Fruit fly (Drosophila melanogaster) whole organism, adult: Measurements from ENCODE around the gene Hgsnat.

Experiments used
- CG11617 ChIP-seq: fragments of 200-800 bp; sonication (Bioruptor generic); optimal IDR thresholded peaks from 2 replicates; lab custom pipeline; 2017; ENCODE audit warnings: mild to moderate bottlenecking, missing biosample characterization, missing genetic modification reagents, missing genetic modification characterization
- CG12768 ChIP-seq: fragments of 200-800 bp; sonication (Bioruptor generic); optimal IDR thresholded peaks from 2 replicates; lab custom pipeline; 2017; ENCODE audit warnings: missing biosample characterization, missing genetic modification characterization, mild to moderate bottlenecking, moderate library complexity, missing genetic modification reagents
- CG14711 ChIP-seq: fragments of 200-800 bp; sonication (Bioruptor generic); optimal IDR thresholded peaks from 2 replicates; lab custom pipeline; 2018; ENCODE audit warnings: missing biosample characterization, mild to moderate bottlenecking, missing genetic modification characterization, moderate library complexity
- CG1620 ChIP-seq: fragments of 200-800 bp; sonication (Bioruptor generic); optimal IDR thresholded peaks from 2 replicates; lab custom pipeline; 2016; ENCODE audit warnings: missing biosample characterization, missing genetic modification characterization
- CG33017 ChIP-seq: fragments of 200-800 bp; sonication (Bioruptor generic); optimal IDR thresholded peaks from 2 replicates; lab custom pipeline; 2018; ENCODE audit warnings: missing biosample characterization, mild to moderate bottlenecking, missing genetic modification characterization, moderate library complexity
- CG5204 ChIP-seq: fragments of 200-800 bp; sonication (Bioruptor generic); optimal IDR thresholded peaks from 2 replicates; lab custom pipeline; 2016; ENCODE audit warnings: missing biosample characterization, missing genetic modification characterization
- CG7045 ChIP-seq: fragments of 200-800 bp; sonication (Bioruptor generic); optimal IDR thresholded peaks from 2 replicates; lab custom pipeline; 2017; ENCODE audit warnings: missing biosample characterization, mild to moderate bottlenecking, missing genetic modification characterization
- CG7101 ChIP-seq: fragments of 200-800 bp; sonication (Bioruptor generic); optimal IDR thresholded peaks from 2 replicates; lab custom pipeline; 2018; ENCODE audit warnings: missing biosample characterization, mild to moderate bottlenecking, missing genetic modification characterization, moderate library complexity
- Clk ChIP-seq: fragments of 200-800 bp; sonication (Bioruptor generic); optimal IDR thresholded peaks from 2 replicates; lab custom pipeline; 2017; ENCODE audit warnings: missing biosample characterization, missing genetic modification characterization
- Crg-1 ChIP-seq: fragments of 200-800 bp; sonication (Bioruptor generic); optimal IDR thresholded peaks from 2 replicates; lab custom pipeline; 2016; ENCODE audit warnings: missing biosample characterization, missing genetic modification characterization
- Hr96 ChIP-seq: fragments of 200-800 bp; sonication (Bioruptor generic); optimal IDR thresholded peaks from 2 replicates; lab custom pipeline; 2016; ENCODE audit warnings: missing biosample characterization, missing genetic modification characterization
- Mnt ChIP-seq: fragments of 200-800 bp; sonication (Bioruptor generic); optimal IDR thresholded peaks from 2 replicates; lab custom pipeline; 2016; ENCODE audit warnings: missing biosample characterization, mild to moderate bottlenecking, missing genetic modification characterization
- bab1 ChIP-seq: fragments of 200-800 bp; sonication (Bioruptor generic); optimal IDR thresholded peaks from 3 replicates; lab custom pipeline; 2019; ENCODE audit warnings: missing biosample characterization, mild to moderate bottlenecking, missing genetic modification characterization, moderate library complexity
- cic ChIP-seq: fragments of 200-800 bp; sonication (Bioruptor generic); optimal IDR thresholded peaks from 2 replicates; lab custom pipeline; 2017; ENCODE audit warnings: missing biosample characterization, mild to moderate bottlenecking, missing genetic modification characterization, moderate library complexity
- cnc ChIP-seq, 2 experiments: fragments of >200 bp; optimal IDR thresholded peaks; 2 replicates each; lab custom pipeline; 2017
- kay ChIP-seq: fragments of 200-800 bp; sonication (Bioruptor generic); peaks from one replicate; lab custom pipeline; 2016; ENCODE audit warnings: missing biosample characterization, missing genetic modification characterization, borderline replicate concordance
- ovo ChIP-seq: fragments of 200-800 bp; sonication (Bioruptor generic); optimal IDR thresholded peaks from 2 replicates; lab custom pipeline; 2016; ENCODE audit warnings: missing biosample characterization, missing genetic modification characterization
- pad ChIP-seq: fragments of 200-800 bp; sonication (Bioruptor generic); optimal IDR thresholded peaks from 3 replicates; lab custom pipeline; 2017; ENCODE audit warnings: missing biosample characterization, missing genetic modification characterization, mild to moderate bottlenecking, moderate library complexity, missing genetic modification reagents
- tj ChIP-seq: fragments of 200-800 bp; sonication (Bioruptor generic); optimal IDR thresholded peaks from 3 replicates; lab custom pipeline; 2017; ENCODE audit warnings: missing biosample characterization, mild to moderate bottlenecking, missing genetic modification characterization, moderate library complexity
- toe ChIP-seq: fragments of 200-800 bp; sonication (Bioruptor generic); optimal IDR thresholded peaks from 2 replicates; lab custom pipeline; 2016; ENCODE audit warnings: missing biosample characterization, missing genetic modification characterization

The Hgsnat gene

dm6 chrX:4908926-4909432 lies 9.6 kb upstream of the Hgsnat start, which contains the start of gene CG32772:
CG32772 (plus strand) TSS chrX:4909102.
- TF ChIP-seq toe (GFP tag; lab: Kevin White, UChicago) = peak; percentile 69
- TF ChIP-seq Crg-1 = peak; percentile 88
- TF ChIP-seq CG33017 (tag; lab: Kevin White, UChicago) = peak; percentile 83
- peak; percentile 95 for TF ChIP-seq cic (GFP tag; lab: Kevin White, UChicago)
- TF ChIP-seq pad (GFP tag; lab: Kevin White, UChicago) = peak; percentile 93
- peak; percentile 61 for TF ChIP-seq CG14711
- TF ChIP-seq CG1620 = peak; percentile 94
- peak; percentile 71 for TF ChIP-seq CG5204 (GFP tag; lab: Kevin White, UChicago)
- TF ChIP-seq tj (GFP tag; lab: Kevin White, UChicago) = peak; percentile 100
- TF ChIP-seq cnc (optimal IDR thresholded peaks at IDR 0.05; lab: Kevin White, UChicago) = no peak
- TF ChIP-seq kay (GFP tag; lab: Kevin White, UChicago) = peak; percentile 93
- TF ChIP-seq Hr96 (GFP tag; lab: Kevin White, UChicago) = peak; percentile 96
- TF ChIP-seq CG12768 = peak; percentile 95
- TF ChIP-seq CG7101 = peak; percentile 88
- TF ChIP-seq Mnt (GFP tag; lab: Kevin White, UChicago) = peak; percentile 88
- TF ChIP-seq ovo (GFP tag; lab: Kevin White, UChicago) = peak; percentile 95
- peak; percentile 69 for TF ChIP-seq bab1 (GFP tag; lab: Kevin White, UChicago)
- peak; percentile 86 for TF ChIP-seq CG7045 (GFP tag; lab: Kevin White, UChicago)
- TF ChIP-seq CG11617 (GFP tag; lab: Kevin White, UChicago) = peak; percentile 98
- TF ChIP-seq Clk = peak; percentile 77

- TF ChIP-seq pad (GFP tag; lab: Kevin White, UChicago) = peak; percentile 97
- TF ChIP-seq CG5204 (GFP tag; lab: Kevin White, UChicago) = peak; percentile 98
- TF ChIP-seq toe (GFP tag; lab: Kevin White, UChicago) = peak; percentile 98
- peak; percentile 100 for TF ChIP-seq Crg-1
- TF ChIP-seq bab1 (GFP tag; lab: Kevin White, UChicago) = peak; percentile 100
- TF ChIP-seq ovo (GFP tag; lab: Kevin White, UChicago) = peak; percentile 99
- TF ChIP-seq CG7101 = peak; percentile 100
- peak; percentile 99 for TF ChIP-seq Clk
- TF ChIP-seq CG33017 (tag; lab: Kevin White, UChicago) = peak; percentile 99
- peak; percentile 100 for TF ChIP-seq tj (GFP tag; lab: Kevin White, UChicago)
- TF ChIP-seq CG12768 = peak; percentile 100
- peak; percentile 99 for TF ChIP-seq Mnt (GFP tag; lab: Kevin White, UChicago)
- peak; percentile 99 for TF ChIP-seq CG7045 (GFP tag; lab: Kevin White, UChicago)
- no peak for TF ChIP-seq cnc (optimal IDR thresholded peaks at IDR 0.05; lab: Kevin White, UChicago)
- peak; percentile 96 for TF ChIP-seq cic (GFP tag; lab: Kevin White, UChicago)
- TF ChIP-seq CG14711 = peak; percentile 99
- TF ChIP-seq CG1620 = peak; percentile 100
- TF ChIP-seq kay (GFP tag; lab: Kevin White, UChicago) = peak; percentile 98
- TF ChIP-seq CG11617 (GFP tag; lab: Kevin White, UChicago) = peak; percentile 100
- TF ChIP-seq Hr96 (GFP tag; lab: Kevin White, UChicago) = peak; percentile 100
Measured at dm6 chrX:4909938-4910778, 8.4 kb upstream of the Hgsnat start.

- no peak for TF ChIP-seq bab1 (GFP tag; lab: Kevin White, UChicago)
- TF ChIP-seq pad (GFP tag; lab: Kevin White, UChicago) = no peak
Measured at dm6 chrX:4911060-4911459, 7.5 kb upstream of the Hgsnat start.

- TF ChIP-seq Clk (no peak), CG33017 (tag; lab: Kevin White, UChicago) (no peak), ovo (GFP tag; lab: Kevin White, UChicago) (peak; percentile 19), toe (GFP tag; lab: Kevin White, UChicago) (no peak), CG7045 (GFP tag; lab: Kevin White, UChicago) (peak; percentile 12), CG7101 (peak; percentile 33), pad (GFP tag; lab: Kevin White, UChicago) (peak; percentile 33), CG12768 (peak; percentile 44), tj (GFP tag; lab: Kevin White, UChicago) (peak; percentile 74), kay (GFP tag; lab: Kevin White, UChicago) (no peak), cic (GFP tag; lab: Kevin White, UChicago) (peak; percentile 14), Hr96 (GFP tag; lab: Kevin White, UChicago) (peak; percentile 55), CG11617 (GFP tag; lab: Kevin White, UChicago) (peak; percentile 46), CG1620 (no peak), CG14711 (peak; percentile 51), CG5204 (GFP tag; lab: Kevin White, UChicago) (peak; percentile 34), cnc (optimal IDR thresholded peaks at IDR 0.05; lab: Kevin White, UChicago) (no peak), bab1 (GFP tag; lab: Kevin White, UChicago) (peak; percentile 38), Mnt (GFP tag; lab: Kevin White, UChicago) (no peak), Crg-1 (peak; percentile 32)
Measured at dm6 chrX:4911765-4912245, 6.7 kb upstream of the Hgsnat start.

dm6 chrX:4912370-4912769 lies 6.2 kb upstream of the Hgsnat start:
- TF ChIP-seq CG7101 = no peak
- no peak for TF ChIP-seq Mnt (GFP tag; lab: Kevin White, UChicago)
- TF ChIP-seq CG33017 (tag; lab: Kevin White, UChicago) = no peak
- no peak for TF ChIP-seq CG14711
- TF ChIP-seq cic (GFP tag; lab: Kevin White, UChicago) = no peak
- TF ChIP-seq Hr96 (GFP tag; lab: Kevin White, UChicago) = no peak
- no peak for TF ChIP-seq CG7045 (GFP tag; lab: Kevin White, UChicago)
- TF ChIP-seq toe (GFP tag; lab: Kevin White, UChicago) = no peak
- TF ChIP-seq CG12768 = no peak
- no peak for TF ChIP-seq kay (GFP tag; lab: Kevin White, UChicago)
- TF ChIP-seq Clk = no peak
- TF ChIP-seq bab1 (GFP tag; lab: Kevin White, UChicago) = no peak
- TF ChIP-seq tj (GFP tag; lab: Kevin White, UChicago) = no peak
- TF ChIP-seq cnc (optimal IDR thresholded peaks at IDR 0.05; lab: Kevin White, UChicago) = no peak
- TF ChIP-seq ovo (GFP tag; lab: Kevin White, UChicago) = no peak
- TF ChIP-seq CG1620 = no peak
- no peak for TF ChIP-seq pad (GFP tag; lab: Kevin White, UChicago)
- no peak for TF ChIP-seq CG11617 (GFP tag; lab: Kevin White, UChicago)
- TF ChIP-seq Crg-1 = no peak
- no peak for TF ChIP-seq CG5204 (GFP tag; lab: Kevin White, UChicago)
